Fruit fly (Drosophila melanogaster): ENCODE data around the gene CG5114.

CG5114 gene

DNA sequence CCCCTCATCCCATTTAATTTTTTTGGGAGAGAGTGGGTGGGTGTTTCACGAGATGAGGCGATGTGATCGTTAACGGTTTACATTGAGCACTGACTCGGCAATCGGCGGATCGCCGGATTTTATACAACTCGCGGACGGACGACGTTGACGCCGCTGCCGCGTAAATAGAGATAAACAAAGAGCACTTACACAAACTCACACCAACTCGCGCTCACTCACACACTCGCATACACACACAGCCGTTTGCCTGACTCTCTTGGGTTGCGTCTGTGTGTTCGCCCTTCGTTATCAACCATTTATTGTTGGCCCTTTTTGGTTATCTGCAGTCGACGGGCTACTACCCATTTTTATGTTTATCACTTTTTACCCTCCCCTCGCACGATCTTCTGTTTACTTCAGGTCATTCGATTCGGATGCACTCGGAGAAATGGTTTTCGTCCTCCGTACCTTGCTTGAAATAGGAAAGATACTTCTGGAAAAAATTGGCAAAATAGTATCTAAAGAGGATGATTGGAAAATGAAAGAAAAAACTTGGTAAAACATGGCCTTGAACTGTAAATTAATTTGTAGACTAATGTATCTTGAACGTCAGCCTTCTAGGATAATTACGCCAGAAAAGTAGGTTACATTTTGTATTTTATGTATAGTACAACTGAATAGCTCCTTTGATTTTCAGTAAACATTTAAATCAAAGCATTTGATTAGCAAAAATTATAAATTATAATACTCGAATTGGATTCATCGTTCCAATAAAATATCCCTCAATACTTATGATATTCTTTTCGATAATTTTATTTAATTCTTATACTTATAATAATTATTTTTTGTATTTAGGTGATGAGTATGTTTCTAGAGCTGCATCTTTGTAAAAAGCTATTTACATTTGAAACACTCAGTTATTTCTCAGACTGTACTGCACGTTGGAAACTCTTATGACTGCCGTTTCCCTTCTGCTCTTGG lies 4.8 kb upstream of the CG5114 start (continued):
- TF ChIP-seq Lim3 (GFP tag; IDR thresholded peaks at IDR 0.05), result no peak
- TF ChIP-seq D (optimal IDR thresholded peaks at IDR 0.05), result no peak
- TF ChIP-seq D (GFP tag; optimal IDR thresholded peaks at IDR 0.05), result peak; percentile 55
- TF ChIP-seq al (GFP tag; IDR thresholded peaks at IDR 0.05), result no peak
- TF ChIP-seq ac (GFP tag; optimal IDR thresholded peaks at IDR 0.05), result no peak
- TF ChIP-seq CG5180 (GFP tag; optimal IDR thresholded peaks at IDR 0.05), result peak; percentile 10
- TF ChIP-seq CG2875 (GFP tag; optimal IDR thresholded peaks at IDR 0.05), result peak; percentile 23
- no peak for TF ChIP-seq Poxn (GFP tag; IDR thresholded peaks at IDR 0.05)
- no peak for TF ChIP-seq CG6654 (GFP tag; optimal IDR thresholded peaks at IDR 0.05)
- peak; percentile 26 for TF ChIP-seq Chrac-16 (GFP tag; optimal IDR thresholded peaks at IDR 0.05)
- TF ChIP-seq CG7786 (GFP tag; optimal IDR thresholded peaks at IDR 0.05), result peak; percentile 32
- TF ChIP-seq Fer2 (tag; optimal IDR thresholded peaks at IDR 0.05), result no peak
- no peak for TF ChIP-seq Tbp (GFP tag; optimal IDR thresholded peaks at IDR 0.05)
- TF ChIP-seq CG3163 (GFP tag; optimal IDR thresholded peaks at IDR 0.05), result no peak
- peak; percentile 93 for TF ChIP-seq Jarid2 (GFP tag; optimal IDR thresholded peaks at IDR 0.05)
- peak; percentile 24 for TF ChIP-seq CG18476 (GFP tag; optimal IDR thresholded peaks at IDR 0.05)
- no peak for TF ChIP-seq Doc2 (GFP tag; IDR thresholded peaks at IDR 0.05)
- TF ChIP-seq zfh2 (GFP tag; optimal IDR thresholded peaks at IDR 0.05), result no peak
- no peak for TF ChIP-seq pfk (GFP tag; optimal IDR thresholded peaks at IDR 0.05)
- no peak for TF ChIP-seq D19B (GFP tag; optimal IDR thresholded peaks at IDR 0.05)

DNA sequence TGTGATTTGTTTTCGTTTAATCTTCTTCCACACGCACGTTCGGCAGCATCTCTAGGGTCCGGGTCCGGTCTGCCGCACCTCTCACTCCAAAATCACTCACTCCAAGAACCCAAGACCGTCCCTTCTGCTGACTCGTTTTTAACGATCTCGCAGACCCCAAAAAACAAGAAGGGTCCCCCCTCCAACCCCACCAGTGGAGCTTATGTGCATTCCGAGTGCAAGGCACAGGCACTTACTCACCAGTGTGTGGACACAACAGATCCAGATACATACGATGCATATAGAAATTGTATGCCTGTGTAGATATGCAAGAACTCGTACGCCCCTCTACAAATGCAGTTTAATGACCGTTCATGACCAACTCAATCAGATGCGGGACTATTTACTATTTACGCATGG lies 4.1 kb upstream of the CG5114 start:
- TF ChIP-seq ftz-f1 (GFP tag; optimal IDR thresholded peaks at IDR 0.05), result no peak
- TF ChIP-seq CG16863 (GFP tag; optimal IDR thresholded peaks at IDR 0.05), result no peak
- TF ChIP-seq otp (GFP tag; IDR thresholded peaks at IDR 0.05), result peak; percentile 48; the same call in 1 of the 3 replicates
- TF ChIP-seq bcd (GFP tag; optimal IDR thresholded peaks at IDR 0.05), result no peak
- TF ChIP-seq trh (GFP tag; optimal IDR thresholded peaks at IDR 0.05), result no peak
- TF ChIP-seq CG11398 (GFP tag; optimal IDR thresholded peaks at IDR 0.05), result no peak
- peak; percentile 50 for TF ChIP-seq cg (GFP tag; optimal IDR thresholded peaks at IDR 0.05)
- no peak for TF ChIP-seq NFAT (GFP tag; IDR thresholded peaks at IDR 0.05)
- TF ChIP-seq CG10147 (GFP tag; optimal IDR thresholded peaks at IDR 0.05), result no peak
- peak; percentile 51 for TF ChIP-seq pros (GFP tag; optimal IDR thresholded peaks at IDR 0.05)
- TF ChIP-seq sd (tag; optimal IDR thresholded peaks at IDR 0.05), result peak; percentile 57
- TF ChIP-seq CG12104 (GFP tag; optimal IDR thresholded peaks at IDR 0.05), result no peak
- TF ChIP-seq CG17829 (tag; optimal IDR thresholded peaks at IDR 0.05), result no peak
- no peak for TF ChIP-seq B-H2 (GFP tag; optimal IDR thresholded peaks at IDR 0.05)
- no peak for TF ChIP-seq CG10959 (GFP tag; IDR thresholded peaks at IDR 0.05)
- TF ChIP-seq run (tag; optimal IDR thresholded peaks at IDR 0.05), result no peak
- no peak for TF ChIP-seq Sox100B (GFP tag; optimal IDR thresholded peaks at IDR 0.05)
- TF ChIP-seq Gsc (GFP tag; IDR thresholded peaks at IDR 0.05), result no peak
- no peak for TF ChIP-seq CG9817 (tag; optimal IDR thresholded peaks at IDR 0.05)
- TF ChIP-seq CG17802 (tag; optimal IDR thresholded peaks at IDR 0.05), result no peak
- peak; percentile 85 for TF ChIP-seq z (GFP tag; IDR thresholded peaks at IDR 0.05)
- TF ChIP-seq fd3F (GFP tag; optimal IDR thresholded peaks at IDR 0.05), result no peak
- no peak for TF ChIP-seq dm (GFP tag; optimal IDR thresholded peaks at IDR 0.05)
- no peak for TF ChIP-seq unc-4 (GFP tag; IDR thresholded peaks at IDR 0.05; ENCODE audit: partially characterized antibody)
- peak; percentile 40 for TF ChIP-seq nom (GFP tag; optimal IDR thresholded peaks at IDR 0.05)
- TF ChIP-seq Med (GFP tag), result peak; percentile 37
- TF ChIP-seq CG6654 (GFP tag; optimal IDR thresholded peaks at IDR 0.05), result no peak
- no peak for TF ChIP-seq Dll (GFP tag; IDR thresholded peaks at IDR 0.05; ENCODE audit: partially characterized antibody)
- peak; percentile 49; the same call in 1 of the 3 replicates for TF ChIP-seq CG2199 (GFP tag; IDR thresholded peaks at IDR 0.05)
- no peak for TF ChIP-seq D (optimal IDR thresholded peaks at IDR 0.05)
- no peak for TF ChIP-seq D (GFP tag; optimal IDR thresholded peaks at IDR 0.05)
- TF ChIP-seq danr (GFP tag; IDR thresholded peaks at IDR 0.05), result no peak

Data from whole organism, embryonic.